Worm (Caenorhabditis elegans) whole organism, L2 larva: ENCODE results near the gene tric-1B.1.

Experiments
- C34F6.9 ChIP-seq: fragments of 150-350 bp; optimal IDR thresholded peaks from 2 replicates; lab custom pipeline; 2014; ENCODE audit warnings: missing biosample characterization, missing genetic modification characterization
- F13H6.1 ChIP-seq: sonication (generic microtip); optimal IDR thresholded peaks from 2 replicates; lab custom pipeline; 2016; ENCODE audit warnings: missing genetic modification characterization, missing compliant biosample characterization
- R02D3.7 ChIP-seq: fragments of 150-350 bp; optimal IDR thresholded peaks from 2 replicates; lab custom pipeline; 2014; ENCODE audit warnings: missing biosample characterization, missing genetic modification characterization
- Y55F3AM.14 ChIP-seq: fragments of 200-800 bp; sonication (Bioruptor generic); optimal IDR thresholded peaks from 2 replicates; lab custom pipeline; 2018; ENCODE audit warnings: mild to moderate bottlenecking, missing genetic modification characterization, missing compliant biosample characterization
- ZK546.5 ChIP-seq: sonication (generic microtip); optimal IDR thresholded peaks from 2 replicates; lab custom pipeline; 2017; ENCODE audit warnings: missing biosample characterization, missing genetic modification characterization
- aly-2 ChIP-seq: fragments of 150-350 bp; optimal IDR thresholded peaks from 2 replicates; lab custom pipeline; 2014; ENCODE audit warnings: missing biosample characterization, missing genetic modification characterization
- ama-1 ChIP-seq: fragments of 150-350 bp; optimal IDR thresholded peaks from 2 replicates; lab custom pipeline; 2018; ENCODE audit warnings: inconsistent platforms
- blmp-1 ChIP-seq: sonication (generic microtip); optimal IDR thresholded peaks from 2 replicates; lab custom pipeline; 2017; ENCODE audit warnings: missing genetic modification characterization, mild to moderate bottlenecking, missing compliant biosample characterization, antibody characterized with exemption, moderate library complexity; ENCODE audit not compliant: insufficient read depth
- ceh-16 ChIP-seq: fragments of 150-350 bp; optimal IDR thresholded peaks from 2 replicates; lab custom pipeline; 2014; ENCODE audit warnings: missing biosample characterization, missing genetic modification characterization
- crh-2 ChIP-seq: sonication (generic microtip); optimal IDR thresholded peaks from 2 replicates; lab custom pipeline; 2017; ENCODE audit warnings: missing biosample characterization, missing genetic modification characterization
- dmd-4 ChIP-seq: sonication (generic microtip); optimal IDR thresholded peaks from 2 replicates; lab custom pipeline; 2017; ENCODE audit warnings: missing biosample characterization, missing genetic modification characterization
- egl-27 ChIP-seq: sonication (generic microtip); optimal IDR thresholded peaks from 3 replicates; lab custom pipeline; 2017; ENCODE audit warnings: missing biosample characterization, missing genetic modification reagents, missing genetic modification characterization
- elt-1 ChIP-seq: fragments of 150-350 bp; optimal IDR thresholded peaks from 2 replicates; lab custom pipeline; 2014; ENCODE audit warnings: missing biosample characterization, missing genetic modification characterization
- elt-3 ChIP-seq: sonication (generic microtip); optimal IDR thresholded peaks from 2 replicates; lab custom pipeline; 2017; ENCODE audit warnings: missing biosample characterization, missing genetic modification characterization
- fos-1 ChIP-seq: fragments of 150-350 bp; optimal IDR thresholded peaks from 2 replicates; lab custom pipeline; 2014; ENCODE audit warnings: missing biosample characterization, missing genetic modification characterization
- lin-11 ChIP-seq: fragments of 150-350 bp; sonication (generic microtip); optimal IDR thresholded peaks from 2 replicates; lab custom pipeline; 2014; ENCODE audit warnings: missing biosample characterization, missing genetic modification characterization, inconsistent platforms, mixed read lengths
- lin-13 ChIP-seq: fragments of 150-350 bp; optimal IDR thresholded peaks from 2 replicates; lab custom pipeline; 2014; ENCODE audit warnings: missing biosample characterization, missing genetic modification reagents, missing genetic modification characterization
- lin-39 ChIP-seq: fragments of 150-350 bp; optimal IDR thresholded peaks from 2 replicates; lab custom pipeline; 2014; ENCODE audit warnings: missing biosample characterization, missing genetic modification reagents, missing genetic modification characterization
- lsy-2 ChIP-seq, 2 experiments: fragments of 150-350 bp in 1 of 2; sonication (generic microtip) in 1 of 2; optimal IDR thresholded peaks; 2 replicates each; lab custom pipeline; 2014 to 2017; ENCODE audit warnings: missing biosample characterization in 2 of 2, missing genetic modification characterization in 2 of 2
- mab-5 ChIP-seq: fragments of 150-350 bp; optimal IDR thresholded peaks from 2 replicates; lab custom pipeline; 2014; ENCODE audit warnings: missing biosample characterization, missing genetic modification characterization
- mbf-1 ChIP-seq: sonication (generic microtip); optimal IDR thresholded peaks from 2 replicates; lab custom pipeline; 2017; ENCODE audit warnings: missing biosample characterization, missing genetic modification characterization
- mdl-1 ChIP-seq, 2 experiments: fragments of 150-350 bp in 1 of 2; sonication (generic microtip) in 1 of 2; optimal IDR thresholded peaks; 2 replicates each; lab custom pipeline; 2017; ENCODE audit warnings: missing biosample characterization in 2 of 2, missing genetic modification characterization in 2 of 2
- nhr-10 ChIP-seq: sonication (generic microtip); optimal IDR thresholded peaks from 2 replicates; lab custom pipeline; 2017; ENCODE audit warnings: missing biosample characterization, missing genetic modification characterization
- nhr-11 ChIP-seq: fragments of 150-350 bp; optimal IDR thresholded peaks from 2 replicates; lab custom pipeline; 2014; ENCODE audit warnings: missing biosample characterization, missing genetic modification characterization
- nhr-12 ChIP-seq: fragments of 150-350 bp; optimal IDR thresholded peaks from 2 replicates; lab custom pipeline; 2014; ENCODE audit warnings: missing biosample characterization, missing genetic modification characterization
- nhr-21 ChIP-seq: fragments of 150-350 bp; optimal IDR thresholded peaks from 2 replicates; lab custom pipeline; 2014; ENCODE audit warnings: missing biosample characterization, missing genetic modification characterization
- nhr-23 ChIP-seq: fragments of 150-350 bp; optimal IDR thresholded peaks from 2 replicates; lab custom pipeline; 2014; ENCODE audit warnings: missing biosample characterization, missing genetic modification reagents, missing genetic modification characterization
- nhr-237 ChIP-seq: fragments of 150-350 bp; optimal IDR thresholded peaks from 2 replicates; lab custom pipeline; 2014; ENCODE audit warnings: missing biosample characterization, missing genetic modification characterization
- nhr-25 ChIP-seq: fragments of 150-350 bp; sonication (generic microtip); optimal IDR thresholded peaks from 3 replicates; lab custom pipeline; 2014; ENCODE audit warnings: missing biosample characterization, missing genetic modification characterization
- nhr-6 ChIP-seq: fragments of 150-350 bp; optimal IDR thresholded peaks from 2 replicates; lab custom pipeline; 2014; ENCODE audit warnings: missing biosample characterization, missing genetic modification characterization
- nhr-77 ChIP-seq: fragments of 150-350 bp; optimal IDR thresholded peaks from 2 replicates; lab custom pipeline; 2014; ENCODE audit warnings: missing biosample characterization, missing genetic modification characterization
- peb-1 ChIP-seq: fragments of 150-350 bp; optimal IDR thresholded peaks from 2 replicates; lab custom pipeline; 2014; ENCODE audit warnings: missing biosample characterization, missing genetic modification characterization
- sem-4 ChIP-seq: fragments of 150-350 bp; optimal IDR thresholded peaks from 2 replicates; lab custom pipeline; 2014; ENCODE audit warnings: missing biosample characterization, missing genetic modification reagents, missing genetic modification characterization
- sma-3 ChIP-seq: sonication (generic microtip); optimal IDR thresholded peaks from 2 replicates; lab custom pipeline; 2016; ENCODE audit warnings: missing genetic modification reagents, missing genetic modification characterization, missing compliant biosample characterization
- sma-9 ChIP-seq, 2 experiments: fragments of 150-350 bp in 1 of 2; sonication (generic microtip) in 1 of 2; optimal IDR thresholded peaks; 2 replicates each; lab custom pipeline; 2014 to 2016; ENCODE audit warnings: missing genetic modification characterization in 2 of 2, mild to moderate bottlenecking in 1 of 2, missing biosample characterization in 1 of 2, missing compliant biosample characterization in 1 of 2, missing genetic modification reagents in 1 of 2, moderate library complexity in 1 of 2
- snpc-4 ChIP-seq: fragments of 150-350 bp; optimal IDR thresholded peaks from 2 replicates; lab custom pipeline; 2014; ENCODE audit warnings: missing biosample characterization, missing genetic modification characterization
- unc-55 ChIP-seq: fragments of 150-350 bp; sonication (generic microtip); optimal IDR thresholded peaks from 3 replicates; lab custom pipeline; 2014; ENCODE audit warnings: missing biosample characterization, missing genetic modification reagents, missing genetic modification characterization
- unc-62 ChIP-seq: fragments of 150-350 bp; optimal IDR thresholded peaks from 2 replicates; lab custom pipeline; 2014; ENCODE audit warnings: missing biosample characterization, missing genetic modification reagents, missing genetic modification characterization
- ztf-1 ChIP-seq: fragments of 200-800 bp; sonication (Bioruptor generic); conservative IDR thresholded peaks from 2 replicates; pipeline ENCODE4 v1.3.6; 2022; ENCODE audit warnings: missing genetic modification characterization, missing compliant biosample characterization
- ztf-11 ChIP-seq: sonication (generic microtip); optimal IDR thresholded peaks from 2 replicates; lab custom pipeline; 2017; ENCODE audit warnings: missing biosample characterization, missing genetic modification characterization
- ztf-4 ChIP-seq: fragments of 150-350 bp; optimal IDR thresholded peaks from 2 replicates; lab custom pipeline; 2014; ENCODE audit warnings: missing biosample characterization, missing genetic modification characterization

tric-1B.1 gene

ce11 chrII:12262567-12262966, 3.5 kb downstream of the tric-1B.1 start:
- TF ChIP-seq F13H6.1 (tag; lab: Kevin White, UChicago): peak; percentile 31
- no peak for TF ChIP-seq sem-4
- TF ChIP-seq ztf-11 (tag; lab: Kevin White, UChicago): no peak
- TF ChIP-seq sma-3 (GFP tag; lab: Kevin White, UChicago): peak; percentile 78
- TF ChIP-seq lin-13: no peak
- no peak for TF ChIP-seq ztf-1
- TF ChIP-seq fos-1 (tag; lab: Kevin White, UChicago): peak; percentile 29
- TF ChIP-seq sma-9 (GFP tag; optimal IDR thresholded peaks at IDR 0.05; lab: Kevin White, UChicago): peak; percentile 20
- no peak for TF ChIP-seq sma-9 (tag; optimal IDR thresholded peaks at IDR 0.05; lab: Kevin White, UChicago)
- TF ChIP-seq nhr-6 (tag; lab: Kevin White, UChicago): peak; percentile 25
- no peak for TF ChIP-seq elt-3 (tag; lab: Kevin White, UChicago)
- TF ChIP-seq elt-1 (tag; lab: Kevin White, UChicago): no peak
- peak; percentile 16 for TF ChIP-seq crh-2 (tag; lab: Kevin White, UChicago)
- no peak for TF ChIP-seq lsy-2 (tag; optimal IDR thresholded peaks at IDR 0.05; lab: Kevin White, UChicago)
- no peak for TF ChIP-seq ztf-4 (tag; lab: Kevin White, UChicago)
- no peak for TF ChIP-seq unc-62 (GFP tag; lab: Kevin White, UChicago)
- no peak for TF ChIP-seq egl-27 (tag; lab: Kevin White, UChicago)
- no peak for TF ChIP-seq ZK546.5 (tag; lab: Kevin White, UChicago)
- no peak for TF ChIP-seq R02D3.7 (tag; lab: Kevin White, UChicago)
- peak; percentile 64 for TF ChIP-seq blmp-1 (tag; lab: Kevin White, UChicago)
- TF ChIP-seq mab-5: no peak
- no peak for TF ChIP-seq aly-2
- peak; percentile 93 for TF ChIP-seq nhr-25 (tag; lab: Kevin White, UChicago)
- TF ChIP-seq ceh-16 (tag; lab: Kevin White, UChicago): peak; percentile 88

ce11 chrII:12261147-12261821, 4.8 kb downstream of the tric-1B.1 start:
- no peak for TF ChIP-seq peb-1
- TF ChIP-seq dmd-4 (tag; lab: Kevin White, UChicago): no peak
- no peak for TF ChIP-seq Y55F3AM.14 (GFP tag; lab: Kevin White, UChicago)
- TF ChIP-seq lin-13: no peak
- TF ChIP-seq mdl-1 (tag; optimal IDR thresholded peaks at IDR 0.05; lab: Kevin White, UChicago): no peak
- TF ChIP-seq blmp-1 (tag; lab: Kevin White, UChicago): peak; percentile 35
- peak; percentile 28 for TF ChIP-seq nhr-25 (tag; lab: Kevin White, UChicago)

- TF ChIP-seq mbf-1 (no peak), snpc-4 (tag; lab: Kevin White, UChicago) (no peak), lin-39 (tag; lab: Kevin White, UChicago) (no peak), ama-1 (lab: Kevin White, UChicago) (no peak), nhr-23 (no peak), lin-11 (tag; lab: Kevin White, UChicago) (no peak), F13H6.1 (tag; lab: Kevin White, UChicago) (no peak), Y55F3AM.14 (GFP tag; lab: Kevin White, UChicago) (no peak), nhr-6 (tag; lab: Kevin White, UChicago) (no peak), nhr-25 (tag; lab: Kevin White, UChicago) (no peak), nhr-10 (tag; lab: Kevin White, UChicago) (no peak), mdl-1 (tag; optimal IDR thresholded peaks at IDR 0.05; lab: Kevin White, UChicago) (no peak), nhr-11 (tag; lab: Kevin White, UChicago) (no peak), ztf-1 (no peak), nhr-77 (no peak), lin-13 (no peak), sem-4 (no peak), aly-2 (no peak)
These were observed 5.5 kb downstream of the tric-1B.1 start for ce11 chrII:12260538-12260937.

- no peak for TF ChIP-seq nhr-77
- TF ChIP-seq sma-9 (GFP tag; optimal IDR thresholded peaks at IDR 0.05; lab: Kevin White, UChicago): no peak
- TF ChIP-seq sma-9 (tag; optimal IDR thresholded peaks at IDR 0.05; lab: Kevin White, UChicago): no peak
- no peak for TF ChIP-seq nhr-237 (tag; lab: Kevin White, UChicago)
- no peak for TF ChIP-seq unc-55
- no peak for TF ChIP-seq lin-13
- no peak for TF ChIP-seq nhr-21 (tag; lab: Kevin White, UChicago)
- no peak for TF ChIP-seq nhr-11 (tag; lab: Kevin White, UChicago)
- TF ChIP-seq R02D3.7 (tag; lab: Kevin White, UChicago): no peak
- no peak for TF ChIP-seq snpc-4 (tag; lab: Kevin White, UChicago)
- no peak for TF ChIP-seq nhr-25 (tag; lab: Kevin White, UChicago)
- no peak for TF ChIP-seq fos-1 (tag; lab: Kevin White, UChicago)
- TF ChIP-seq F13H6.1 (tag; lab: Kevin White, UChicago): no peak
- TF ChIP-seq C34F6.9: no peak
- no peak for TF ChIP-seq egl-27 (tag; lab: Kevin White, UChicago)
- TF ChIP-seq nhr-12 (tag; lab: Kevin White, UChicago): no peak
- TF ChIP-seq, all 48 proteins: peak for 0
These were observed 8.9 kb downstream of the tric-1B.1 start for ce11 chrII:12257095-12257494.
